Worm (Caenorhabditis elegans): ENCODE data around the gene tag-293.

Gene tag-293

ce11 chrV:7387755-7388154 lies 32.4 kb upstream of the tag-293 start, which contains the start of gene C02H6.3:
C02H6.3 (minus strand) TSS chrV:7387855.
- TF ChIP-seq F13H6.1 (tag; optimal IDR thresholded peaks at IDR 0.05) (no peak), K09A11.1 (tag; optimal IDR thresholded peaks at IDR 0.05; ENCODE audit: insufficient read depth) (no peak), odd-2 (tag; optimal IDR thresholded peaks at IDR 0.05) (no peak), T23F11.4 (GFP tag; optimal IDR thresholded peaks at IDR 0.05) (no peak), hlh-30 (tag; optimal IDR thresholded peaks at IDR 0.05; ENCODE audit: insufficient read depth) (no peak), hlh-13 (GFP tag; optimal IDR thresholded peaks at IDR 0.05) (no peak), unc-86 (tag; optimal IDR thresholded peaks at IDR 0.05) (no peak), eyg-1 (tag; optimal IDR thresholded peaks at IDR 0.05) (no peak), unc-3 (GFP tag; conservative IDR thresholded peaks at IDR 0.05) (no peak), unc-3 (tag; optimal IDR thresholded peaks at IDR 0.05) (no peak), ceh-45 (GFP tag; IDR thresholded peaks at IDR 0.05) (no peak), madf-2 (tag; optimal IDR thresholded peaks at IDR 0.05) (no peak)

- TF ChIP-seq ama-1 (optimal IDR thresholded peaks at IDR 0.05): no peak
- no peak for TF ChIP-seq npax-4 (tag; optimal IDR thresholded peaks at IDR 0.05)
Measured at ce11 chrV:7386052-7386573, 30.7 kb upstream of the tag-293 start, which contains the start of gene srp-6. srp-6 (minus strand) TSS chrV:7386102.

DNA sequence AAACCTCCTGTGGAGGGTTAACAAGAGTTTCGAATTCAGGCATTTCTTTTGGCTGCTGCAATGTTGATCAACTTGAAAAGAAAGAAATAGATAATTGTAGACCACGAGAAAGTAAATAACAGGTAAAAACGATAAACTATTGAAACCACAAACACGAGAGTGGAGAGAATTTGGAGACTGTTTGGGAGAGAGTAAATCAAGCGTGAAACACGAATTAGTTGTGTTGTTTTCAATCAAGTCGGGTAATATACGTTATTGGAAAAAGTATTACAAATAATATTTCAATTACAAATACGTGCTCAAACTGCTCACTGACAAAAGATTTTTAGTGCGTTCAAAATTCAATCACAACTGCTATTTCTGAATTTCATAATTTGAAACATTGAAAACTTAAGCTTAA lies 25.6 kb upstream of the tag-293 start, which contains the start of gene C03G6.17:
TSS of gene C03G6.17 (minus strand) at position 101 of the 400 bp plus-strand sequence.
- TF ChIP-seq sox-4 (tag; optimal IDR thresholded peaks at IDR 0.05) (no peak), sox-2 (GFP tag; IDR thresholded peaks at IDR 0.05) (no peak), ref-2 (tag; optimal IDR thresholded peaks at IDR 0.05) (no peak), fax-1 (tag; optimal IDR thresholded peaks at IDR 0.05) (no peak), tbx-7 (tag; optimal IDR thresholded peaks at IDR 0.05) (no peak), ceh-34 (tag; optimal IDR thresholded peaks at IDR 0.05) (no peak), odd-2 (tag; optimal IDR thresholded peaks at IDR 0.05) (no peak), pag-3 (tag; optimal IDR thresholded peaks at IDR 0.05; ENCODE audit: borderline replicate concordance) (no peak), nhr-232 (tag; optimal IDR thresholded peaks at IDR 0.05) (no peak), pha-4 (tag; optimal IDR thresholded peaks at IDR 0.05) (no peak), nfya-1 (tag; optimal IDR thresholded peaks at IDR 0.05) (no peak), mec-3 (tag; optimal IDR thresholded peaks at IDR 0.05; ENCODE audit: borderline replicate concordance) (no peak), lin-11 (tag; optimal IDR thresholded peaks at IDR 0.05) (no peak), pax-1 (tag; optimal IDR thresholded peaks at IDR 0.05) (no peak), hlh-6 (tag; optimal IDR thresholded peaks at IDR 0.05) (no peak), fkh-6 (tag; optimal IDR thresholded peaks at IDR 0.05) (no peak), hlh-13 (GFP tag; optimal IDR thresholded peaks at IDR 0.05) (no peak), ceh-30 (tag; optimal IDR thresholded peaks at IDR 0.05) (no peak)

DNA sequence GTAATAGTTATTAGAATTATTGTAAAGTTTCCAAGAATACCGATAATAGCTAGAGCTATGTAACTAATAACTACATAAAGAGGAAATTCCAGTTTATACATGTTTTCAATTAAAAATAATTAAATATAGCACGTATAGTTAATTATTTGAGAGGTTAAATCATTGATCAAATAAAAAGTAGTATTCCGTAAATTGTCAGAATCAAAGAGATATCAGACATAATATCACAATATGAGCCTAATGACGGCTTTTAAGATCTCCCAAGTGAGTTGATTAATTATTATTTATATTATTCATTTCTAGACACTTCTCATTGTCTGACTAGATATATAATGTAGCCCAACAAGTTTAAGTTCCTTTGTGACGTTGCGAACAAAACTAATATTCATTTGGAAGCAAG lies 24.0 kb upstream of the tag-293 start, which contains the start of gene srsx-24:
TSS of gene srsx-24 (minus strand) at position 101 of the 400 bp plus-strand sequence.
- no peak for TF ChIP-seq gmeb-2 (tag; optimal IDR thresholded peaks at IDR 0.05)
- TF ChIP-seq madf-2 (tag; optimal IDR thresholded peaks at IDR 0.05): no peak
- TF ChIP-seq fax-1 (tag; optimal IDR thresholded peaks at IDR 0.05): no peak
- no peak for TF ChIP-seq mec-3 (tag; optimal IDR thresholded peaks at IDR 0.05; ENCODE audit: borderline replicate concordance)
- no peak for TF ChIP-seq ceh-22 (tag; optimal IDR thresholded peaks at IDR 0.05)
- TF ChIP-seq hlh-30 (tag; optimal IDR thresholded peaks at IDR 0.05; ENCODE audit: insufficient read depth): no peak
- no peak for TF ChIP-seq elt-4 (tag; optimal IDR thresholded peaks at IDR 0.05)
- no peak for TF ChIP-seq unc-3 (GFP tag; conservative IDR thresholded peaks at IDR 0.05)
- TF ChIP-seq unc-3 (tag; optimal IDR thresholded peaks at IDR 0.05): no peak
- no peak for TF ChIP-seq ceh-34 (tag; optimal IDR thresholded peaks at IDR 0.05)
- no peak for TF ChIP-seq npax-4 (tag; optimal IDR thresholded peaks at IDR 0.05)
- no peak for TF ChIP-seq unc-42 (tag; optimal IDR thresholded peaks at IDR 0.05)
- TF ChIP-seq zip-5 (tag; optimal IDR thresholded peaks at IDR 0.05): no peak
- TF ChIP-seq ceh-48 (tag; optimal IDR thresholded peaks at IDR 0.05): no peak
- TF ChIP-seq che-1 (tag; optimal IDR thresholded peaks at IDR 0.05): no peak
- TF ChIP-seq ets-4 (tag; optimal IDR thresholded peaks at IDR 0.05): no peak
- TF ChIP-seq F13H6.1 (tag; optimal IDR thresholded peaks at IDR 0.05): no peak
- TF ChIP-seq ceh-6 (GFP tag; optimal IDR thresholded peaks at IDR 0.05): no peak
